Worm (Caenorhabditis elegans) whole organism, L4 larva: ENCODE data around the gene C53C11.1.

ENCODE experiments used
- sdz-12 ChIP-seq: fragments of 200-800 bp; sonication (Bioruptor generic); optimal IDR thresholded peaks from 2 replicates; lab custom pipeline; 2018; ENCODE audit warnings: mild to moderate bottlenecking, missing genetic modification characterization, missing compliant biosample characterization
- skn-1 ChIP-seq: fragments of 150-350 bp; optimal IDR thresholded peaks from 2 replicates; lab custom pipeline; 2014; ENCODE audit warnings: missing biosample characterization, missing genetic modification characterization
- tra-1 ChIP-seq: fragments of 200-800 bp; sonication (Bioruptor generic); IDR thresholded peaks from 2 replicates; pipeline ENCODE4 v1.3.6; 2022; ENCODE audit warnings: missing genetic modification reagents, missing genetic modification characterization, missing compliant biosample characterization
- ztf-11 ChIP-seq: fragments of 150-350 bp; optimal IDR thresholded peaks from 2 replicates; lab custom pipeline; 2014; ENCODE audit warnings: missing biosample characterization, missing genetic modification characterization

DNA sequence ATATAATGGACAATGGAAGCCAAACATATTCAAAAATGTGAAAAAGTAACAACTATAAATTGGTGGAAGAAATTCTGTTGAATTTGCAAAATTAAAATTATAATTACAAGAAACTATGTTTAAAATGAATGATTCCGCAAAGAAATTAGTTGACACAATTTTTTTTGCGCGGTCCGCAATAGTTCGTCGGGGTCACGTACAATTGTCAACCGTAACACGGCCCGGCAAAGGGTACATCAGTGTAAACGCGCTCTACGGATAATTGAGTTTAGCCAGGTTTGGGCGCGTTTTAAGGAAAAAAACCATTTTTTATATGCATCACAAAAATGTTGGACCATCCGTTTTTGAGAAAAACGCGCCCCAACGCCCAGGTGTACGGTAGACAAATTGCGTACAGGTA lies 43.2 kb upstream of the C53C11.1 start:
- TF ChIP-seq tra-1 (GFP tag; lab: Robert Waterston, UW) (no peak), skn-1 (tag; lab: Kevin White, UChicago) (no peak), ztf-11 (tag; lab: Kevin White, UChicago) (no peak), sdz-12 (GFP tag; lab: Kevin White, UChicago) (no peak)
